Fruit fly (Drosophila melanogaster): Measurements from ENCODE around the gene CG42374.

DNA sequence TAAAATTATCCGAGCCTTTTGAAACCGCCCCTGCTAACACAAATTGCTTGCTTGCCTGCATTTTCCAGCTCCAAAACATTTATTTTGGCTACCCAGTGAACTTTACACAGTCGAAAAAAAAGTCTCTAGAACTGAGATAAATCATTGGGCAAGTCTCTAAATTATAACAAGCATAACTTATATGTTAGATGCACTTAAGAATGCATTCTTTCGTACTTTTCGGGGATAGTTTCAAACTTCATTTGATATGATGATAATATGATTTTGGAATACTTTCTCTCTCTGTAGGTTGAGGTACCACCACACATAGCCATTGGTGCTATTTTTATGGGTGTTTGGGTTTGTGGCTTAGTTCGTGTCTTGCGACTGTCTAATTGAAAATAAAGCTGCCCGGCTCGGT, 51.3 kb downstream of the CG42374 start:
- TF ChIP-seq CG7368 (GFP tag; optimal IDR thresholded peaks at IDR 0.05) (peak; percentile 38), Eip75B (GFP tag; optimal IDR thresholded peaks at IDR 0.05) (peak; percentile 37), CG6276 (GFP tag; optimal IDR thresholded peaks at IDR 0.05) (peak; percentile 85), CG4318 (GFP tag; optimal IDR thresholded peaks at IDR 0.05) (peak; percentile 65), Hr4 (GFP tag; optimal IDR thresholded peaks at IDR 0.05) (peak; percentile 87), CG16779 (tag; optimal IDR thresholded peaks at IDR 0.05) (peak; percentile 38), cyc (GFP tag; optimal IDR thresholded peaks at IDR 0.05) (no peak), Sox102F (GFP tag; optimal IDR thresholded peaks at IDR 0.05) (no peak), topi (GFP tag; optimal IDR thresholded peaks at IDR 0.05) (no peak), Hr39 (GFP tag; optimal IDR thresholded peaks at IDR 0.05) (peak; percentile 14), CG8119 (GFP tag; IDR thresholded peaks at IDR 0.05) (peak; percentile 88)

Data from whole organism, prepupa.